Fruit fly (Drosophila melanogaster) whole organism, embryonic: Measurements from ENCODE around the gene Wdr59.

Source experiments
- Adf1 ChIP-seq: fragments of 200-800 bp; sonication (Bioruptor generic); IDR thresholded peaks from 2 replicates; pipeline ENCODE4 v1.3.6; 2022; ENCODE audit warnings: missing biosample characterization, missing genetic modification characterization
- Aef1 ChIP-seq: fragments of 200-800 bp; sonication (Bioruptor generic); IDR thresholded peaks from 3 replicates; pipeline ENCODE4 v1.3.6; 2022; ENCODE audit warnings: missing biosample characterization, missing genetic modification characterization
- Atf3 ChIP-seq: fragments of 200-800 bp; sonication (Bioruptor generic); optimal IDR thresholded peaks from 3 replicates; lab custom pipeline; 2016; ENCODE audit warnings: missing biosample characterization, missing genetic modification characterization
- B-H2 ChIP-seq: fragments of 200-800 bp; sonication (Bioruptor generic); optimal IDR thresholded peaks from 2 replicates; lab custom pipeline; 2018; ENCODE audit warnings: missing biosample characterization, mild to moderate bottlenecking, missing genetic modification characterization
- Bteb2 ChIP-seq: fragments of 200-800 bp; sonication (Bioruptor generic); optimal IDR thresholded peaks from 2 replicates; lab custom pipeline; 2016; ENCODE audit warnings: missing biosample characterization, missing genetic modification characterization
- CG10366 ChIP-seq: fragments of 200-800 bp; sonication (Bioruptor generic); IDR thresholded peaks from 2 replicates; pipeline ENCODE4 v1.3.6; 2022; ENCODE audit warnings: missing biosample characterization, missing genetic modification characterization
- CG10431 ChIP-seq: fragments of 200-800 bp; sonication (Bioruptor generic); optimal IDR thresholded peaks from 3 replicates; lab custom pipeline; 2018; ENCODE audit warnings: missing biosample characterization, mild to moderate bottlenecking, missing genetic modification characterization
- CG14014 ChIP-seq: fragments of 200-800 bp; sonication (Bioruptor generic); IDR thresholded peaks from 2 replicates; pipeline ENCODE4 v1.3.6; 2022; ENCODE audit warnings: missing biosample characterization, missing genetic modification characterization
- CG17829 ChIP-seq: fragments of 200-800 bp; optimal IDR thresholded peaks from 2 replicates; lab custom pipeline; 2019; ENCODE audit warnings: missing biosample characterization, mild to moderate bottlenecking, missing genetic modification characterization, moderate library complexity
- CG2678 ChIP-seq: fragments of 200-800 bp; sonication (Bioruptor generic); optimal IDR thresholded peaks from 3 replicates; lab custom pipeline; 2019; ENCODE audit warnings: missing biosample characterization, mild to moderate bottlenecking, missing genetic modification characterization, moderate library complexity
- CG32767 ChIP-seq: fragments of 200-800 bp; sonication (Bioruptor generic); IDR thresholded peaks from 2 replicates; pipeline ENCODE4 v1.3.6; 2022; ENCODE audit warnings: missing biosample characterization, missing genetic modification characterization
- CG3995 ChIP-seq: fragments of 200-800 bp; sonication (Bioruptor generic); optimal IDR thresholded peaks from 3 replicates; lab custom pipeline; 2016; ENCODE audit warnings: missing biosample characterization, missing genetic modification characterization
- CG5180 ChIP-seq: fragments of 200-800 bp; sonication (Bioruptor generic); optimal IDR thresholded peaks from 3 replicates; lab custom pipeline; 2017; ENCODE audit warnings: missing biosample characterization, missing genetic modification characterization, mild to moderate bottlenecking, moderate library complexity, missing genetic modification reagents
- CG5953 ChIP-seq: fragments of 200-800 bp; sonication (Bioruptor generic); IDR thresholded peaks from 2 replicates; pipeline ENCODE4 v1.3.6; 2022; ENCODE audit warnings: missing biosample characterization, missing genetic modification characterization
- CG6175 ChIP-seq: fragments of 200-800 bp; sonication (Bioruptor generic); IDR thresholded peaks from 3 replicates; pipeline ENCODE4 v1.3.6; 2022; ENCODE audit warnings: missing biosample characterization, missing genetic modification characterization
- CG6813 ChIP-seq: fragments of 200-800 bp; sonication (Bioruptor generic); optimal IDR thresholded peaks from 2 replicates; lab custom pipeline; 2017; ENCODE audit warnings: missing biosample characterization, missing genetic modification characterization, mild to moderate bottlenecking, moderate library complexity, missing genetic modification reagents
- CG6854 ChIP-seq: fragments of 200-800 bp; sonication (Bioruptor generic); optimal IDR thresholded peaks from 3 replicates; lab custom pipeline; 2017; ENCODE audit warnings: missing biosample characterization, mild to moderate bottlenecking, missing genetic modification characterization
- CG7928 ChIP-seq: fragments of 200-800 bp; sonication (Bioruptor generic); optimal IDR thresholded peaks from 2 replicates; lab custom pipeline; 2017; ENCODE audit warnings: missing biosample characterization, mild to moderate bottlenecking, missing genetic modification characterization
- CG8290 ChIP-seq, 3 experiments: fragments of 200-800 bp; sonication (Bioruptor generic); optimal IDR thresholded peaks; 2 replicates each; lab custom pipeline; 2016 to 2019; ENCODE audit warnings: missing biosample characterization in 3 of 3, missing genetic modification characterization in 3 of 3, mild to moderate bottlenecking in 2 of 3, moderate library complexity in 1 of 3
- CG9727 ChIP-seq: fragments of 200-800 bp; sonication (Bioruptor generic); optimal IDR thresholded peaks from 3 replicates; lab custom pipeline; 2017; ENCODE audit warnings: missing biosample characterization, mild to moderate bottlenecking, missing genetic modification characterization
- Dfd ChIP-seq, 2 experiments: fragments of >200 bp; optimal IDR thresholded peaks; 2 replicates each; lab custom pipeline; 2017; ENCODE audit warnings: missing biosample characterization in 2 of 2, missing genetic modification characterization in 2 of 2
- Dip2 ChIP-seq: fragments of 200-800 bp; sonication (Bioruptor generic); IDR thresholded peaks from 2 replicates; pipeline ENCODE4 v1.3.6; 2022; ENCODE audit warnings: missing biosample characterization, missing genetic modification characterization
- Eip74EF ChIP-seq, 2 experiments: fragments of 200-800 bp in 1 of 2; fragments of >200 bp in 1 of 2; sonication (Bioruptor generic) in 1 of 2; optimal IDR thresholded peaks; 2 replicates each; lab custom pipeline; 2017 to 2019; ENCODE audit warnings: missing biosample characterization in 2 of 2, missing genetic modification characterization in 2 of 2, mild to moderate bottlenecking in 1 of 2, moderate library complexity in 1 of 2
- Ets65A ChIP-seq: fragments of 200-800 bp; sonication (Bioruptor generic); peaks from one replicate; lab custom pipeline; 2016; ENCODE audit warnings: missing biosample characterization, missing genetic modification characterization
- Ets97D ChIP-seq: fragments of 200-800 bp; sonication (Bioruptor generic); optimal IDR thresholded peaks from 3 replicates; lab custom pipeline; 2016; ENCODE audit warnings: missing biosample characterization, missing genetic modification characterization
- GATAe ChIP-seq: fragments of 200-800 bp; sonication (Bioruptor generic); conservative IDR thresholded peaks from 2 replicates; pipeline ENCODE4 v1.3.6; 2022; ENCODE audit warnings: missing biosample characterization, missing genetic modification characterization
- H2.0 ChIP-seq: fragments of 200-800 bp; sonication (Bioruptor generic); IDR thresholded peaks from 2 replicates; pipeline ENCODE4 v1.3.6; 2022; ENCODE audit warnings: missing biosample characterization, missing genetic modification characterization
- HLH4C ChIP-seq: fragments of 200-800 bp; sonication (Bioruptor generic); IDR thresholded peaks from 3 replicates; pipeline ENCODE4 v1.3.6; 2022; ENCODE audit warnings: missing biosample characterization, missing genetic modification characterization; ENCODE audit not compliant: partially characterized antibody
- HmgD ChIP-seq: fragments of 200-800 bp; sonication (Bioruptor generic); optimal IDR thresholded peaks from 3 replicates; lab custom pipeline; 2016; ENCODE audit warnings: missing biosample characterization, missing genetic modification characterization
- Hmr ChIP-seq: fragments of 200-800 bp; sonication (Bioruptor generic); optimal IDR thresholded peaks from 3 replicates; lab custom pipeline; 2017; ENCODE audit warnings: mild to moderate bottlenecking, missing biosample characterization, missing genetic modification reagents, missing genetic modification characterization
- Kr ChIP-seq: fragments of 200-800 bp; sonication (Bioruptor generic); optimal IDR thresholded peaks from 2 replicates; lab custom pipeline; 2017; ENCODE audit warnings: missing biosample characterization, mild to moderate bottlenecking, missing genetic modification characterization
- Mes4 ChIP-seq: fragments of 200-800 bp; sonication (Bioruptor generic); optimal IDR thresholded peaks from 2 replicates; lab custom pipeline; 2016; ENCODE audit warnings: missing biosample characterization, missing genetic modification characterization
- NC2α ChIP-seq: fragments of 200-800 bp; sonication (Bioruptor generic); optimal IDR thresholded peaks from 2 replicates; lab custom pipeline; 2016; ENCODE audit warnings: missing biosample characterization, missing genetic modification characterization
- Optix ChIP-seq: fragments of 200-800 bp; sonication (Bioruptor generic); IDR thresholded peaks from 3 replicates; pipeline ENCODE4 v1.3.6; 2022; ENCODE audit warnings: missing biosample characterization, missing genetic modification characterization
- Six4 ChIP-seq: fragments of 200-800 bp; sonication (Bioruptor generic); optimal IDR thresholded peaks from 2 replicates; lab custom pipeline; 2016; ENCODE audit warnings: missing biosample characterization, missing genetic modification characterization
- Xbp1 ChIP-seq: fragments of 200-800 bp; sonication (Bioruptor generic); optimal IDR thresholded peaks from 3 replicates; lab custom pipeline; 2016; ENCODE audit warnings: missing biosample characterization, mild to moderate bottlenecking, missing genetic modification characterization
- ase ChIP-seq: fragments of 200-800 bp; sonication (Bioruptor generic); IDR thresholded peaks from 3 replicates; pipeline ENCODE4 v1.3.6; 2022; ENCODE audit warnings: missing biosample characterization, missing genetic modification characterization
- az2 ChIP-seq: fragments of 200-800 bp; sonication (Bioruptor generic); optimal IDR thresholded peaks from 3 replicates; lab custom pipeline; 2016; ENCODE audit warnings: missing biosample characterization, missing genetic modification characterization
- br ChIP-seq: fragments of >200 bp; optimal IDR thresholded peaks from 2 replicates; lab custom pipeline; 2017
- crp ChIP-seq, 2 experiments: fragments of 200-800 bp; sonication (Bioruptor generic); optimal IDR thresholded peaks; 2 replicates in 1 of 2; 3 replicates in 1 of 2; lab custom pipeline; 2017; ENCODE audit warnings: missing biosample characterization in 2 of 2, missing genetic modification characterization in 2 of 2, mild to moderate bottlenecking in 1 of 2, moderate library complexity in 1 of 2
- dati ChIP-seq: fragments of 200-800 bp; sonication (Bioruptor generic); IDR thresholded peaks from 2 replicates; pipeline ENCODE4 v1.3.6; 2022; ENCODE audit warnings: missing biosample characterization, missing genetic modification characterization
- gfzf ChIP-seq: fragments of 200-800 bp; sonication (Bioruptor generic); optimal IDR thresholded peaks from 2 replicates; lab custom pipeline; 2016; ENCODE audit warnings: missing biosample characterization, mild to moderate bottlenecking, missing genetic modification characterization, moderate library complexity
- h ChIP-seq: fragments of >200 bp; optimal IDR thresholded peaks from 2 replicates; lab custom pipeline; 2017
- ham ChIP-seq: fragments of 200-800 bp; sonication (Bioruptor generic); IDR thresholded peaks from 2 replicates; pipeline ENCODE4 v1.3.6; 2022; ENCODE audit warnings: missing biosample characterization, missing genetic modification characterization
- knrl ChIP-seq: fragments of 200-800 bp; sonication (Bioruptor generic); IDR thresholded peaks from 3 replicates; pipeline ENCODE4 v1.3.6; 2022; ENCODE audit warnings: missing biosample characterization, missing genetic modification characterization; ENCODE audit not compliant: partially characterized antibody
- lab ChIP-seq: fragments of 200-800 bp; sonication (Bioruptor generic); optimal IDR thresholded peaks from 3 replicates; lab custom pipeline; 2017; ENCODE audit warnings: missing biosample characterization, missing genetic modification characterization, mild to moderate bottlenecking, moderate library complexity, missing genetic modification reagents
- pnt ChIP-seq: fragments of 200-800 bp; sonication (Bioruptor generic); optimal IDR thresholded peaks from 3 replicates; lab custom pipeline; 2016; ENCODE audit warnings: missing biosample characterization, missing genetic modification characterization
- ro ChIP-seq: fragments of 200-800 bp; sonication (Bioruptor generic); IDR thresholded peaks from 2 replicates; pipeline ENCODE4 v1.3.6; 2022; ENCODE audit warnings: missing biosample characterization, missing genetic modification characterization
- tgo ChIP-seq: fragments of 200-800 bp; sonication (Bioruptor generic); IDR thresholded peaks from 3 replicates; pipeline ENCODE4 v1.3.6; 2022; ENCODE audit warnings: missing biosample characterization, missing genetic modification characterization
- ttk ChIP-seq: fragments of 200-800 bp; sonication (Bioruptor generic); IDR thresholded peaks from 2 replicates; pipeline ENCODE4 v2.1.2; 2022; ENCODE audit warnings: missing biosample characterization, missing genetic modification characterization
- tup ChIP-seq: fragments of 200-800 bp; sonication (Bioruptor generic); optimal IDR thresholded peaks from 2 replicates; lab custom pipeline; 2016; ENCODE audit warnings: missing biosample characterization, mild to moderate bottlenecking, missing genetic modification characterization, moderate library complexity
- usp ChIP-seq: fragments of >200 bp; optimal IDR thresholded peaks from 2 replicates; lab custom pipeline; 2017; ENCODE audit warnings: missing biosample characterization, missing genetic modification characterization

The Wdr59 gene

DNA sequence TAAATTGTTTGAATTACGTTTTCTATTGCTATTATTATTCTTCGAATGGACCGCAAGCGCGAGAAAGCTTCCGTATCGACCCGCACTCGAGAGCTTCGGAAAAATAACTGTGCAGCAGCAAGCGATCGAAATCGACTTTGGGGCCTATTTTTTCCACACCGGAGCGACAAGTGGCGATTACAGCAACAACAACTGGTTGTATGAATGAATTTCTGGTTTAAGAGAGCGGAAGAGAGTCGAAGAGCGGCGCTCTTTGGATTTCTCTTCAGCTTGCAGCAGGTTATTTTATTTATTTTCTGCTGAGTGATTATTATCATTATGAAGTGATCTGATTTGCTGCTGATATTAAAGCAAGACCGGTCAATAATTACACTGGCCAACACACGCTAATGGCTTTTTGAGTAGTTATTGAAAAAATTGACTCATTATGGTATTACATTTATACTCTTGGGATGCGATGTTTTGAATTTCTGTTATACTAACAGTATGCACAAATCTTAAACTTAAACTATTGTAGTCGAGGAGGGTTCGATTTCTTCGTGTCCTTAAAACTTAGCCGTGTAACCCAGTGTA is 24.3 kb upstream of the Wdr59 start, which contains the start of gene Samuel (continued):
- TF ChIP-seq Xbp1 (GFP tag; lab: Kevin White, UChicago) (no peak), az2 (GFP tag; lab: Kevin White, UChicago) (no peak), CG6175 (0 out of 3 replicates have a peak, but pooled peaks have one; percentile 29), CG6854 (GFP tag; lab: Kevin White, UChicago) (no peak), Ets65A (GFP tag; lab: Kevin White, UChicago) (no peak), Dfd (GFP tag; optimal IDR thresholded peaks at IDR 0.05; lab: Kevin White, UChicago) (no peak), lab (GFP tag; lab: Kevin White, UChicago) (no peak), CG10366 (GFP tag; lab: Robert Waterston, UW) (no peak), CG5953 (GFP tag; lab: Robert Waterston, UW) (no peak), Eip74EF (GFP tag; optimal IDR thresholded peaks at IDR 0.05; lab: Kevin White, UChicago) (peak in 1 of 2 experiments; percentile 61), Mes4 (GFP tag; lab: Kevin White, UChicago) (no peak), CG7928 (GFP tag; lab: Kevin White, UChicago) (no peak), gfzf (no peak), H2.0 (GFP tag; lab: Robert Waterston, UW) (no peak), crp (GFP tag; optimal IDR thresholded peaks at IDR 0.05; lab: Kevin White, UChicago) (no peak), CG8290 (GFP tag; optimal IDR thresholded peaks at IDR 0.05; lab: Kevin White, UChicago) (no peak), CG8290 (tag; optimal IDR thresholded peaks at IDR 0.05; lab: Kevin White, UChicago) (no peak), Bteb2 (GFP tag; lab: Kevin White, UChicago) (no peak), NC2α (GFP tag; lab: Kevin White, UChicago) (no peak), CG2678 (tag; lab: Kevin White, UChicago) (no peak), CG14014 (GFP tag; lab: Robert Waterston, UW) (no peak), ttk (GFP tag; lab: Robert Waterston, UW) (no peak), CG3995 (GFP tag; lab: Kevin White, UChicago) (no peak), GATAe (GFP tag; lab: Robert Waterston, UW) (no peak), dati (GFP tag; lab: Robert Waterston, UW) (no peak), Kr (GFP tag; lab: Kevin White, UChicago) (no peak), Six4 (GFP tag; lab: Kevin White, UChicago) (no peak), CG17829 (tag; lab: Kevin White, UChicago) (no peak), Optix (GFP tag; lab: Robert Waterston, UW) (no peak), HLH4C (GFP tag; lab: Robert Waterston, UW) (peak; percentile 36; the same call in 1 of the 3 replicates), knrl (no peak), tgo (GFP tag; lab: Robert Waterston, UW) (no peak), Hmr (GFP tag; lab: Kevin White, UChicago) (no peak), Ets97D (GFP tag; lab: Kevin White, UChicago) (peak; percentile 4), Atf3 (GFP tag; lab: Kevin White, UChicago) (no peak), br (lab: Kevin White, UChicago) (no peak), HmgD (GFP tag; lab: Kevin White, UChicago) (no peak), usp (no peak), CG6813 (GFP tag; lab: Kevin White, UChicago) (peak; percentile 20), CG10431 (GFP tag; lab: Kevin White, UChicago) (no peak), Aef1 (no peak), ro (GFP tag; lab: Robert Waterston, UW) (no peak), pnt (GFP tag; lab: Kevin White, UChicago) (no peak), Adf1 (GFP tag; lab: Robert Waterston, UW) (no peak), tup (GFP tag; lab: Kevin White, UChicago) (no peak), ase (GFP tag; lab: Robert Waterston, UW) (no peak), CG5180 (GFP tag; lab: Kevin White, UChicago) (peak; percentile 59), ham (no peak), CG9727 (GFP tag; lab: Kevin White, UChicago) (no peak), Dip2 (GFP tag; lab: Robert Waterston, UW) (no peak), h (lab: Kevin White, UChicago) (no peak), B-H2 (no peak), CG32767 (GFP tag; lab: Robert Waterston, UW) (no peak)
